Worm (Caenorhabditis elegans) whole organism, late embryonic: ENCODE data around the gene T02D1.7.

ENCODE experiments used
- C08G9.2 ChIP-seq: sonication (generic microtip); optimal IDR thresholded peaks from 2 replicates; lab custom pipeline; 2016; ENCODE audit warnings: mild to moderate bottlenecking, missing genetic modification characterization, moderate library complexity, missing compliant biosample characterization
- F13H6.1 ChIP-seq: sonication (generic microtip); optimal IDR thresholded peaks from 2 replicates; lab custom pipeline; 2016; ENCODE audit warnings: missing genetic modification characterization, missing compliant biosample characterization
- T23F11.4 ChIP-seq: fragments of 200-800 bp; sonication (Bioruptor generic); optimal IDR thresholded peaks from 2 replicates; lab custom pipeline; 2018; ENCODE audit warnings: mild to moderate bottlenecking, missing genetic modification characterization, missing compliant biosample characterization
- ahr-1 ChIP-seq: sonication (generic microtip); optimal IDR thresholded peaks from 2 replicates; lab custom pipeline; 2016; ENCODE audit warnings: missing genetic modification characterization, missing compliant biosample characterization
- ceh-19 ChIP-seq: fragments of 200-800 bp; sonication (Bioruptor generic); optimal IDR thresholded peaks from 2 replicates; lab custom pipeline; 2018; ENCODE audit warnings: mild to moderate bottlenecking, missing genetic modification characterization, missing compliant biosample characterization
- ceh-22 ChIP-seq: sonication (generic microtip); optimal IDR thresholded peaks from 2 replicates; lab custom pipeline; 2017; ENCODE audit warnings: missing biosample characterization, missing genetic modification characterization
- ceh-24 ChIP-seq: sonication (generic microtip); optimal IDR thresholded peaks from 2 replicates; lab custom pipeline; 2016; ENCODE audit warnings: mild to moderate bottlenecking, missing genetic modification characterization, missing compliant biosample characterization
- ceh-30 ChIP-seq: fragments of 150-350 bp; optimal IDR thresholded peaks from 2 replicates; lab custom pipeline; 2014; ENCODE audit warnings: missing biosample characterization, missing genetic modification characterization
- ceh-34 ChIP-seq: sonication (generic microtip); optimal IDR thresholded peaks from 2 replicates; lab custom pipeline; 2016; ENCODE audit warnings: mild to moderate bottlenecking, missing genetic modification characterization, missing compliant biosample characterization
- ceh-45 ChIP-seq: fragments of 200-800 bp; sonication (Bioruptor generic); IDR thresholded peaks from 2 replicates; pipeline ENCODE4 v1.3.6; 2022; ENCODE audit warnings: missing genetic modification reagents, missing genetic modification characterization, missing compliant biosample characterization
- ceh-6 ChIP-seq: fragments of 200-800 bp; sonication (Bioruptor generic); optimal IDR thresholded peaks from 2 replicates; lab custom pipeline; 2018; ENCODE audit warnings: mild to moderate bottlenecking, missing genetic modification characterization, missing compliant biosample characterization
- ceh-9 ChIP-seq: sonication (generic microtip); optimal IDR thresholded peaks from 2 replicates; lab custom pipeline; 2016; ENCODE audit warnings: mild to moderate bottlenecking, missing genetic modification characterization, inconsistent platforms, missing compliant biosample characterization
- che-1 ChIP-seq: sonication (generic microtip); optimal IDR thresholded peaks from 2 replicates; lab custom pipeline; 2016; ENCODE audit warnings: mild to moderate bottlenecking, missing genetic modification characterization, missing compliant biosample characterization
- dve-1 ChIP-seq: sonication (generic microtip); optimal IDR thresholded peaks from 2 replicates; lab custom pipeline; 2017; ENCODE audit warnings: antibody characterized with exemption, mild to moderate bottlenecking, missing genetic modification characterization, missing compliant biosample characterization
- elt-4 ChIP-seq: sonication (generic microtip); optimal IDR thresholded peaks from 2 replicates; lab custom pipeline; 2016; ENCODE audit warnings: missing genetic modification characterization, missing compliant biosample characterization
- eyg-1 ChIP-seq: sonication (generic microtip); optimal IDR thresholded peaks from 2 replicates; lab custom pipeline; 2016; ENCODE audit warnings: missing genotype, missing genetic modification characterization, missing compliant biosample characterization
- fkh-10 ChIP-seq: fragments of 150-350 bp; optimal IDR thresholded peaks from 2 replicates; lab custom pipeline; 2014; ENCODE audit warnings: missing biosample characterization, missing genetic modification reagents, missing genetic modification characterization
- fkh-6 ChIP-seq: sonication (generic microtip); optimal IDR thresholded peaks from 2 replicates; lab custom pipeline; 2016; ENCODE audit warnings: missing genetic modification characterization, missing compliant biosample characterization
- gmeb-2 ChIP-seq: sonication (generic microtip); optimal IDR thresholded peaks from 2 replicates; lab custom pipeline; 2016; ENCODE audit warnings: missing genetic modification characterization, inconsistent platforms, missing compliant biosample characterization
- hlh-6 ChIP-seq: sonication (generic microtip); optimal IDR thresholded peaks from 2 replicates; lab custom pipeline; 2016; ENCODE audit warnings: missing genotype, missing genetic modification characterization, missing compliant biosample characterization
- lim-6 ChIP-seq: sonication (generic microtip); optimal IDR thresholded peaks from 2 replicates; lab custom pipeline; 2016; ENCODE audit warnings: missing genetic modification characterization, missing compliant biosample characterization
- lin-11 ChIP-seq: fragments of 200-800 bp; sonication (Bioruptor generic); optimal IDR thresholded peaks from 2 replicates; lab custom pipeline; 2018; ENCODE audit warnings: mild to moderate bottlenecking, missing genetic modification characterization, missing compliant biosample characterization
- mec-3 ChIP-seq: sonication (generic microtip); optimal IDR thresholded peaks from 2 replicates; lab custom pipeline; 2016; ENCODE audit warnings: borderline replicate concordance, missing genetic modification characterization, missing compliant biosample characterization
- nfya-1 ChIP-seq: sonication (generic microtip); optimal IDR thresholded peaks from 2 replicates; lab custom pipeline; 2017; ENCODE audit warnings: missing genetic modification characterization, mild to moderate bottlenecking, missing compliant biosample characterization, antibody characterized with exemption, moderate library complexity
- nhr-11 ChIP-seq: fragments of 150-350 bp; optimal IDR thresholded peaks from 2 replicates; lab custom pipeline; 2014; ENCODE audit warnings: missing biosample characterization, missing genetic modification characterization
- npax-4 ChIP-seq: sonication (generic microtip); optimal IDR thresholded peaks from 2 replicates; lab custom pipeline; 2016; ENCODE audit warnings: missing genetic modification characterization, missing compliant biosample characterization
- pag-3 ChIP-seq: sonication (generic microtip); optimal IDR thresholded peaks from 2 replicates; lab custom pipeline; 2016; ENCODE audit warnings: missing compliant biosample characterization, missing genetic modification characterization, borderline replicate concordance
- pros-1 ChIP-seq: fragments of 150-350 bp; optimal IDR thresholded peaks from 2 replicates; lab custom pipeline; 2014; ENCODE audit warnings: missing biosample characterization, missing genetic modification reagents, missing genetic modification characterization
- ref-2 ChIP-seq: sonication (generic microtip); optimal IDR thresholded peaks from 2 replicates; lab custom pipeline; 2016; ENCODE audit warnings: missing genetic modification characterization, missing compliant biosample characterization
- rnt-1 ChIP-seq: sonication (generic microtip); optimal IDR thresholded peaks from 2 replicates; lab custom pipeline; 2016; ENCODE audit warnings: missing genetic modification characterization, missing compliant biosample characterization
- sdc-2 ChIP-seq: sonication (generic microtip); optimal IDR thresholded peaks from 2 replicates; lab custom pipeline; 2016; ENCODE audit warnings: missing genotype, missing genetic modification characterization, missing compliant biosample characterization
- sox-2 ChIP-seq: fragments of 200-800 bp; sonication (Bioruptor generic); IDR thresholded peaks from 2 replicates; pipeline ENCODE4 v1.3.6; 2022; ENCODE audit warnings: missing genetic modification reagents, missing genetic modification characterization, missing compliant biosample characterization
- tbx-2 ChIP-seq: sonication (generic microtip); optimal IDR thresholded peaks from 2 replicates; lab custom pipeline; 2016; ENCODE audit warnings: missing genetic modification characterization, missing compliant biosample characterization
- tbx-7 ChIP-seq: sonication (generic microtip); optimal IDR thresholded peaks from 2 replicates; lab custom pipeline; 2016; ENCODE audit warnings: missing genotype, missing genetic modification characterization, missing compliant biosample characterization
- ttx-3 ChIP-seq: sonication (generic microtip); optimal IDR thresholded peaks from 2 replicates; lab custom pipeline; 2016; ENCODE audit warnings: missing genetic modification reagents, missing genetic modification characterization, missing compliant biosample characterization
- zip-5 ChIP-seq: sonication (generic microtip); optimal IDR thresholded peaks from 2 replicates; lab custom pipeline; 2016; ENCODE audit warnings: missing genetic modification characterization, missing compliant biosample characterization
- ztf-16 ChIP-seq: sonication (generic microtip); optimal IDR thresholded peaks from 2 replicates; lab custom pipeline; 2017; ENCODE audit warnings: missing genetic modification characterization, missing compliant biosample characterization

Gene T02D1.7

ce11 chrIV:17407025-17407424 lies at the start of gene T02D1.7:
T02D1.7 (minus strand) TSS chrIV:17407125.
- TF ChIP-seq ahr-1 (tag; lab: Kevin White, UChicago) (no peak), fkh-6 (tag; lab: Kevin White, UChicago) (no peak), mec-3 (tag; lab: Kevin White, UChicago) (no peak), ceh-6 (GFP tag; lab: Kevin White, UChicago) (no peak), che-1 (no peak), ceh-24 (tag; lab: Kevin White, UChicago) (no peak), C08G9.2 (tag; lab: Kevin White, UChicago) (no peak), lin-11 (tag; lab: Kevin White, UChicago) (no peak), ceh-19 (GFP tag; lab: Kevin White, UChicago) (no peak), ceh-30 (tag; lab: Kevin White, UChicago) (no peak), ceh-45 (GFP tag; lab: Robert Waterston, UW) (no peak), ceh-22 (tag; lab: Kevin White, UChicago) (no peak), hlh-6 (tag; lab: Kevin White, UChicago) (no peak), eyg-1 (tag; lab: Kevin White, UChicago) (no peak), ref-2 (tag; lab: Kevin White, UChicago) (no peak), sox-2 (GFP tag; lab: Robert Waterston, UW) (no peak), ceh-34 (no peak), pros-1 (no peak), npax-4 (tag; lab: Kevin White, UChicago) (no peak)
- TF ChIP-seq, all 69 proteins: peak for 0

- TF ChIP-seq ceh-45 (GFP tag; lab: Robert Waterston, UW) (no peak), nhr-11 (no peak), ref-2 (tag; lab: Kevin White, UChicago) (no peak), nfya-1 (tag; lab: Kevin White, UChicago) (no peak), gmeb-2 (tag; lab: Kevin White, UChicago) (no peak), ttx-3 (no peak), fkh-10 (GFP tag; lab: Kevin White, UChicago) (no peak), ceh-9 (no peak), dve-1 (tag; lab: Kevin White, UChicago) (no peak), tbx-7 (tag; lab: Kevin White, UChicago) (no peak), tbx-2 (tag; lab: Kevin White, UChicago) (no peak), F13H6.1 (tag; lab: Kevin White, UChicago) (no peak), ceh-22 (tag; lab: Kevin White, UChicago) (no peak), sdc-2 (no peak), ztf-16 (no peak), zip-5 (tag; lab: Kevin White, UChicago) (no peak), mec-3 (tag; lab: Kevin White, UChicago) (no peak)
Measured at ce11 chrIV:17453996-17454395, 47.1 kb upstream of the T02D1.7 start.

DNA sequence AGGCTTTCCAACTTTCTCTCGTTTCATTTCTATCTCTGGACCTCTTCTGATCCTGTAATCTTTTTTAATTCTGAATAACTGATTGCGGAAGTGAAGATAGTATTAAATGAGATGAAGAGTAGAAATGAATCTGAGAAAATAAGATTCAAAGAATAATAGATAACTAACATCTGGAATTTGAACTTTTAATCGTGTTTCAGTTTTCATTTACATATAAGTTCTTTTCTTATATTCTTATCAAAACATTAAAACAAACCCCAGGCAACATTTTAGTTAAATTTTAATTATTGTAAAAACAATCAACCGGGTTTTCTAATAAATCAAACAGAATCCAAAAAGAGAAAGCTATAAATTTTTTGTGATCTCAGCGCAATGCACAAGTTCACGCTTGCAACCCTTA lies 46.3 kb upstream of the T02D1.7 start:
- TF ChIP-seq tbx-2 (tag; lab: Kevin White, UChicago) (no peak), lim-6 (tag; lab: Kevin White, UChicago) (no peak), mec-3 (tag; lab: Kevin White, UChicago) (no peak), pag-3 (no peak), ceh-22 (tag; lab: Kevin White, UChicago) (no peak), C08G9.2 (tag; lab: Kevin White, UChicago) (no peak), rnt-1 (no peak), nfya-1 (tag; lab: Kevin White, UChicago) (no peak), tbx-7 (tag; lab: Kevin White, UChicago) (no peak), lin-11 (tag; lab: Kevin White, UChicago) (no peak), npax-4 (tag; lab: Kevin White, UChicago) (no peak), elt-4 (no peak), T23F11.4 (GFP tag; lab: Kevin White, UChicago) (no peak)
- TF ChIP-seq, all 69 proteins: peak for 0
